Fruit fly (Drosophila melanogaster) whole organism, adult: Measurements from ENCODE around the gene rasp.

ENCODE experiments used
- CG11617 ChIP-seq: fragments of 200-800 bp; sonication (Bioruptor generic); optimal IDR thresholded peaks from 2 replicates; lab custom pipeline; 2017; ENCODE audit warnings: mild to moderate bottlenecking, missing biosample characterization, missing genetic modification reagents, missing genetic modification characterization
- CG12768 ChIP-seq: fragments of 200-800 bp; sonication (Bioruptor generic); optimal IDR thresholded peaks from 2 replicates; lab custom pipeline; 2017; ENCODE audit warnings: missing biosample characterization, missing genetic modification characterization, mild to moderate bottlenecking, moderate library complexity, missing genetic modification reagents
- CG1620 ChIP-seq: fragments of 200-800 bp; sonication (Bioruptor generic); optimal IDR thresholded peaks from 2 replicates; lab custom pipeline; 2016; ENCODE audit warnings: missing biosample characterization, missing genetic modification characterization
- CG33017 ChIP-seq: fragments of 200-800 bp; sonication (Bioruptor generic); optimal IDR thresholded peaks from 2 replicates; lab custom pipeline; 2018; ENCODE audit warnings: missing biosample characterization, mild to moderate bottlenecking, missing genetic modification characterization, moderate library complexity
- Crg-1 ChIP-seq: fragments of 200-800 bp; sonication (Bioruptor generic); optimal IDR thresholded peaks from 2 replicates; lab custom pipeline; 2016; ENCODE audit warnings: missing biosample characterization, missing genetic modification characterization
- Hr96 ChIP-seq: fragments of 200-800 bp; sonication (Bioruptor generic); optimal IDR thresholded peaks from 2 replicates; lab custom pipeline; 2016; ENCODE audit warnings: missing biosample characterization, missing genetic modification characterization
- Mnt ChIP-seq: fragments of 200-800 bp; sonication (Bioruptor generic); optimal IDR thresholded peaks from 2 replicates; lab custom pipeline; 2016; ENCODE audit warnings: missing biosample characterization, mild to moderate bottlenecking, missing genetic modification characterization
- bab1 ChIP-seq: fragments of 200-800 bp; sonication (Bioruptor generic); optimal IDR thresholded peaks from 3 replicates; lab custom pipeline; 2019; ENCODE audit warnings: missing biosample characterization, mild to moderate bottlenecking, missing genetic modification characterization, moderate library complexity
- kay ChIP-seq: fragments of 200-800 bp; sonication (Bioruptor generic); peaks from one replicate; lab custom pipeline; 2016; ENCODE audit warnings: missing biosample characterization, missing genetic modification characterization, borderline replicate concordance
- ovo ChIP-seq: fragments of 200-800 bp; sonication (Bioruptor generic); optimal IDR thresholded peaks from 2 replicates; lab custom pipeline; 2016; ENCODE audit warnings: missing biosample characterization, missing genetic modification characterization
- toe ChIP-seq: fragments of 200-800 bp; sonication (Bioruptor generic); optimal IDR thresholded peaks from 2 replicates; lab custom pipeline; 2016; ENCODE audit warnings: missing biosample characterization, missing genetic modification characterization

dm6 chr3L:3184104-3184503 lies 22.1 kb downstream of the rasp start, which contains the start of gene CG42494:
- TF ChIP-seq toe (GFP tag; lab: Kevin White, UChicago) (no peak), CG12768 (GFP tag; lab: Kevin White, UChicago) (no peak), bab1 (GFP tag; lab: Kevin White, UChicago) (no peak), kay (GFP tag; lab: Kevin White, UChicago) (no peak), CG11617 (no peak), CG33017 (tag; lab: Kevin White, UChicago) (no peak), Crg-1 (GFP tag; lab: Kevin White, UChicago) (no peak), Hr96 (GFP tag; lab: Kevin White, UChicago) (no peak), CG1620 (GFP tag; lab: Kevin White, UChicago) (no peak), Mnt (GFP tag; lab: Kevin White, UChicago) (no peak), ovo (GFP tag; lab: Kevin White, UChicago) (no peak)
